1 fruit fly cellular context compared by ENCODE assay signal in genomic region chr2L:20075234-20075803, dm6.
TF ChIP-seq lines count a peak whose summit lies in the region.

pr (minus strand) TSS chr2L:20075458.
neb (plus strand) TSS chr2L:20075757.

TF ChIP-seq in whole organism, embryonic, 481 proteins besides CTCF, POLR2A, EP300 and RAD21 (continued from another document and continues in another):
- TF ChIP-seq CG6689 (GFP tag; IDR thresholded peaks at IDR 0.05; lab: Robert Waterston, UW) (0 out of 2 replicates have a peak, but pooled peaks have one; percentile 20), Xrp1 (GFP tag; IDR thresholded peaks at IDR 0.05; lab: Robert Waterston, UW) (no peak), tin (GFP tag; optimal IDR thresholded peaks at IDR 0.05; lab: Kevin White, UChicago) (peak; percentile 52), tna (GFP tag; IDR thresholded peaks at IDR 0.05; lab: Robert Waterston, UW; ENCODE audit: partially characterized antibody) (no peak), Ptx1 (GFP tag; IDR thresholded peaks at IDR 0.05; lab: Robert Waterston, UW) (peak; percentile 70), crp (GFP tag; optimal IDR thresholded peaks at IDR 0.05; lab: Kevin White, UChicago) (peak; percentile 52 to 86), CG8924 (tag; optimal IDR thresholded peaks at IDR 0.05; lab: Kevin White, UChicago) (peak; percentile 59), nerfin-2 (GFP tag; IDR thresholded peaks at IDR 0.05; lab: Robert Waterston, UW; ENCODE audit: partially characterized antibody) (peak; percentile 62), Dip3 (GFP tag; optimal IDR thresholded peaks at IDR 0.05; lab: Kevin White, UChicago) (peak; percentile 24), MESR4 (GFP tag; optimal IDR thresholded peaks at IDR 0.05; lab: Kevin White, UChicago) (peak; percentile 49), CG14014 (GFP tag; IDR thresholded peaks at IDR 0.05; lab: Robert Waterston, UW) (peak; percentile 77), CG12391 (tag; optimal IDR thresholded peaks at IDR 0.05; lab: Kevin White, UChicago) (peak; percentile 78), Mad (GFP tag; optimal IDR thresholded peaks at IDR 0.05; lab: Kevin White, UChicago) (peak; percentile 62), E2f2 (GFP tag; IDR thresholded peaks at IDR 0.05; lab: Robert Waterston, UW) (peak; percentile 94), zf30C (GFP tag; optimal IDR thresholded peaks at IDR 0.05; lab: Kevin White, UChicago) (no peak), CG9215 (GFP tag; IDR thresholded peaks at IDR 0.05; lab: Robert Waterston, UW) (no peak), bigmax (GFP tag; optimal IDR thresholded peaks at IDR 0.05; lab: Kevin White, UChicago) (no peak), nau (GFP tag; optimal IDR thresholded peaks at IDR 0.05; lab: Kevin White, UChicago) (no peak), slou (GFP tag; optimal IDR thresholded peaks at IDR 0.05; lab: Kevin White, UChicago) (peak; percentile 36), Atf6 (GFP tag; IDR thresholded peaks at IDR 0.05; lab: Robert Waterston, UW) (peak; percentile 68), lbe (GFP tag; optimal IDR thresholded peaks at IDR 0.05; lab: Kevin White, UChicago) (peak; percentile 52), CG34376 (GFP tag; optimal IDR thresholded peaks at IDR 0.05; lab: Kevin White, UChicago) (no peak), en (GFP tag; optimal IDR thresholded peaks at IDR 0.05; lab: Kevin White, UChicago) (no peak), Bdp1 (GFP tag; optimal IDR thresholded peaks at IDR 0.05; lab: Kevin White, UChicago) (peak; percentile 31), zfh2 (GFP tag; optimal IDR thresholded peaks at IDR 0.05; lab: Kevin White, UChicago) (peak; percentile 18), gcm (GFP tag; optimal IDR thresholded peaks at IDR 0.05; lab: Kevin White, UChicago) (peak; percentile 36), Hsf (GFP tag; optimal IDR thresholded peaks at IDR 0.05; lab: Kevin White, UChicago) (peak; percentile 25), lilli (GFP tag; optimal IDR thresholded peaks at IDR 0.05; lab: Kevin White, UChicago) (peak; percentile 69), shn (GFP tag; optimal IDR thresholded peaks at IDR 0.05; lab: Kevin White, UChicago) (no peak), CG5953 (GFP tag; IDR thresholded peaks at IDR 0.05; lab: Robert Waterston, UW) (peak; percentile 58; the same call in 1 of the 2 replicates), CG18476 (GFP tag; optimal IDR thresholded peaks at IDR 0.05; lab: Kevin White, UChicago) (peak; percentile 55), CG9727 (GFP tag; optimal IDR thresholded peaks at IDR 0.05; lab: Kevin White, UChicago) (peak; percentile 68), Eip74EF (GFP tag; optimal IDR thresholded peaks at IDR 0.05; lab: Kevin White, UChicago) (peak in 1 of 2 experiments; percentile 37), Vsx1 (GFP tag; optimal IDR thresholded peaks at IDR 0.05; lab: Kevin White, UChicago) (peak; percentile 70), rib (GFP tag; IDR thresholded peaks at IDR 0.05; lab: Robert Waterston, UW) (peak; percentile 17; the same call in 1 of the 2 replicates), CG12942 (GFP tag; optimal IDR thresholded peaks at IDR 0.05; lab: Kevin White, UChicago) (peak; percentile 51), CG30020 (tag; optimal IDR thresholded peaks at IDR 0.05; lab: Kevin White, UChicago) (peak; percentile 45), Doc2 (GFP tag; IDR thresholded peaks at IDR 0.05; lab: Robert Waterston, UW) (no peak), ftz-f1 (GFP tag; optimal IDR thresholded peaks at IDR 0.05; lab: Kevin White, UChicago) (no peak), CG34224 (GFP tag; IDR thresholded peaks at IDR 0.05; lab: Robert Waterston, UW; ENCODE audit: partially characterized antibody) (peak; percentile 62; the same call in 1 of the 3 replicates), CG10274 (GFP tag; optimal IDR thresholded peaks at IDR 0.05; lab: Kevin White, UChicago) (no peak), Sry-β (GFP tag; optimal IDR thresholded peaks at IDR 0.05; lab: Kevin White, UChicago) (peak; percentile 87), usp (GFP tag; optimal IDR thresholded peaks at IDR 0.05; lab: Kevin White, UChicago) (no peak), Sin3A (optimal IDR thresholded peaks at IDR 0.05; lab: Kevin White, UChicago) (peak; percentile 89), CG14441 (GFP tag; IDR thresholded peaks at IDR 0.05; lab: Robert Waterston, UW) (no peak), Adf1 (GFP tag; IDR thresholded peaks at IDR 0.05; lab: Robert Waterston, UW) (peak; percentile 46; the same call in 1 of the 2 replicates), pho (GFP tag; optimal IDR thresholded peaks at IDR 0.05; lab: Kevin White, UChicago) (peak; percentile 23), CG14050 (GFP tag; IDR thresholded peaks at IDR 0.05; lab: Robert Waterston, UW) (peak; percentile 63; the same call in 2 of the 3 replicates), Hr39 (optimal IDR thresholded peaks at IDR 0.05; lab: Kevin White, UChicago) (no peak), sob (GFP tag; IDR thresholded peaks at IDR 0.05; lab: Robert Waterston, UW) (peak; percentile 77), fd96Cb (tag; optimal IDR thresholded peaks at IDR 0.05; lab: Kevin White, UChicago) (no peak), Rfx (GFP tag; IDR thresholded peaks at IDR 0.05; lab: Robert Waterston, UW) (peak; percentile 84), ro (GFP tag; IDR thresholded peaks at IDR 0.05; lab: Robert Waterston, UW) (no peak), ERR (GFP tag; optimal IDR thresholded peaks at IDR 0.05; lab: Kevin White, UChicago) (peak; percentile 45), CG10979 (tag; optimal IDR thresholded peaks at IDR 0.05; lab: Kevin White, UChicago) (peak; percentile 3), CG11456 (GFP tag; IDR thresholded peaks at IDR 0.05; lab: Robert Waterston, UW) (0 out of 3 replicates have a peak, but pooled peaks have one; percentile 58), tll (GFP tag; optimal IDR thresholded peaks at IDR 0.05; lab: Kevin White, UChicago) (peak in 1 of 2 experiments; percentile 34), CG10267 (tag; optimal IDR thresholded peaks at IDR 0.05; lab: Kevin White, UChicago) (peak; percentile 60), CG4854 (GFP tag; optimal IDR thresholded peaks at IDR 0.05; lab: Kevin White, UChicago) (peak; percentile 57), CG2116 (GFP tag; optimal IDR thresholded peaks at IDR 0.05; lab: Kevin White, UChicago) (peak; percentile 99), ato (GFP tag; IDR thresholded peaks at IDR 0.05; lab: Robert Waterston, UW; ENCODE audit: partially characterized antibody) (peak; percentile 13; the same call in 1 of the 2 replicates), caup (GFP tag; optimal IDR thresholded peaks at IDR 0.05; lab: Kevin White, UChicago; ENCODE audit: severe bottlenecking) (peak; percentile 41), Hr51 (GFP tag; optimal IDR thresholded peaks at IDR 0.05; lab: Kevin White, UChicago) (peak; percentile 20 to 66), slbo (GFP tag; IDR thresholded peaks at IDR 0.05; lab: Robert Waterston, UW) (peak; percentile 74), exex (tag; optimal IDR thresholded peaks at IDR 0.05; lab: Kevin White, UChicago) (peak; percentile 25), Oaz (GFP tag; IDR thresholded peaks at IDR 0.05; lab: Robert Waterston, UW) (peak; percentile 33; the same call in 1 of the 2 replicates), CG10565 (GFP tag; optimal IDR thresholded peaks at IDR 0.05; lab: Kevin White, UChicago) (no peak), inv (GFP tag; IDR thresholded peaks at IDR 0.05; lab: Robert Waterston, UW; ENCODE audit: partially characterized antibody) (peak; percentile 35; the same call in 1 of the 2 replicates), CG7271 (tag; optimal IDR thresholded peaks at IDR 0.05; lab: Kevin White, UChicago) (no peak), CG4820 (GFP tag; optimal IDR thresholded peaks at IDR 0.05; lab: Kevin White, UChicago) (peak; percentile 56), CG2120 (GFP tag; optimal IDR thresholded peaks at IDR 0.05; lab: Kevin White, UChicago) (peak; percentile 74), peb (GFP tag; IDR thresholded peaks at IDR 0.05; lab: Robert Waterston, UW) (no peak), CG16815 (GFP tag; optimal IDR thresholded peaks at IDR 0.05; lab: Kevin White, UChicago) (no peak), so (GFP tag; IDR thresholded peaks at IDR 0.05; lab: Robert Waterston, UW) (peak; percentile 48; the same call in 1 of the 3 replicates), Neu2 (GFP tag; optimal IDR thresholded peaks at IDR 0.05; lab: Kevin White, UChicago; ENCODE audit: borderline replicate concordance) (no peak), pita (GFP tag; optimal IDR thresholded peaks at IDR 0.05; lab: Kevin White, UChicago) (no peak), CG3163 (GFP tag; optimal IDR thresholded peaks at IDR 0.05; lab: Kevin White, UChicago) (no peak), CG12219 (GFP tag; optimal IDR thresholded peaks at IDR 0.05; lab: Kevin White, UChicago) (no peak), CG32532 (GFP tag; IDR thresholded peaks at IDR 0.05; lab: Robert Waterston, UW) (peak; percentile 45; the same call in 1 of the 2 replicates), oc (tag; optimal IDR thresholded peaks at IDR 0.05; lab: Kevin White, UChicago) (no peak), zen2 (GFP tag; IDR thresholded peaks at IDR 0.05; lab: Robert Waterston, UW; ENCODE audit: partially characterized antibody) (0 out of 3 replicates have a peak, but pooled peaks have one; percentile 38), CG10431 (GFP tag; optimal IDR thresholded peaks at IDR 0.05; lab: Kevin White, UChicago) (no peak), Kr (GFP tag; optimal IDR thresholded peaks at IDR 0.05; lab: Kevin White, UChicago) (no peak), Med (GFP tag; lab: Kevin White, UChicago) (peak; percentile 89), unpg (GFP tag; optimal IDR thresholded peaks at IDR 0.05; lab: Kevin White, UChicago) (peak; percentile 66), CG1603 (tag; optimal IDR thresholded peaks at IDR 0.05; lab: Kevin White, UChicago) (peak; percentile 76), Xbp1 (GFP tag; optimal IDR thresholded peaks at IDR 0.05; lab: Kevin White, UChicago) (peak; percentile 57), Ssrp (tag; optimal IDR thresholded peaks at IDR 0.05; lab: Kevin White, UChicago) (peak; percentile 37), run (tag; optimal IDR thresholded peaks at IDR 0.05; lab: Kevin White, UChicago) (no peak), wek (GFP tag; optimal IDR thresholded peaks at IDR 0.05; lab: Kevin White, UChicago) (no peak), sens (GFP tag; lab: Kevin White, UChicago) (peak; percentile 94), CG17361 (GFP tag; IDR thresholded peaks at IDR 0.05; lab: Robert Waterston, UW) (0 out of 3 replicates have a peak, but pooled peaks have one; percentile 36), klu (GFP tag; IDR thresholded peaks at IDR 0.05; lab: Robert Waterston, UW) (peak; percentile 41; the same call in 1 of the 2 replicates), sd (tag; optimal IDR thresholded peaks at IDR 0.05; lab: Kevin White, UChicago) (no peak), gsb (GFP tag; IDR thresholded peaks at IDR 0.05; lab: Robert Waterston, UW) (no peak), CG15514 (GFP tag; optimal IDR thresholded peaks at IDR 0.05; lab: Kevin White, UChicago) (peak; percentile 98), hbn (GFP tag; IDR thresholded peaks at IDR 0.05; lab: Robert Waterston, UW; ENCODE audit: partially characterized antibody) (no peak), CG10321 (GFP tag; IDR thresholded peaks at IDR 0.05; lab: Robert Waterston, UW) (peak; percentile 9; the same call in 1 of the 2 replicates), CG18764 (GFP tag; optimal IDR thresholded peaks at IDR 0.05; lab: Kevin White, UChicago) (no peak), dm (GFP tag; optimal IDR thresholded peaks at IDR 0.05; lab: Kevin White, UChicago) (no peak), Asciz (GFP tag; optimal IDR thresholded peaks at IDR 0.05; lab: Kevin White, UChicago) (no peak), twi (tag; optimal IDR thresholded peaks at IDR 0.05; lab: Kevin White, UChicago) (peak; percentile 39), CG1647 (GFP tag; optimal IDR thresholded peaks at IDR 0.05; lab: Kevin White, UChicago) (peak; percentile 18), wdn (GFP tag; IDR thresholded peaks at IDR 0.05; lab: Robert Waterston, UW) (peak; percentile 77; the same call in 1 of the 2 replicates), gt (GFP tag; IDR thresholded peaks at IDR 0.05; lab: Robert Waterston, UW) (no peak), CG17568 (GFP tag; optimal IDR thresholded peaks at IDR 0.05; lab: Kevin White, UChicago) (no peak), CG10209 (GFP tag; optimal IDR thresholded peaks at IDR 0.05; lab: Kevin White, UChicago) (peak; percentile 46), tgo (GFP tag; IDR thresholded peaks at IDR 0.05; lab: Robert Waterston, UW) (peak; percentile 56), trh (GFP tag; optimal IDR thresholded peaks at IDR 0.05; lab: Kevin White, UChicago) (peak; percentile 27), CG14710 (tag; optimal IDR thresholded peaks at IDR 0.05; lab: Kevin White, UChicago) (peak; percentile 69), Drgx (GFP tag; IDR thresholded peaks at IDR 0.05; lab: Robert Waterston, UW) (no peak), HmgZ (tag; optimal IDR thresholded peaks at IDR 0.05; lab: Kevin White, UChicago) (peak; percentile 49), CG15011 (GFP tag; optimal IDR thresholded peaks at IDR 0.05; lab: Kevin White, UChicago) (no peak), CG2678 (tag; optimal IDR thresholded peaks at IDR 0.05; lab: Kevin White, UChicago) (peak; percentile 20), CG2712 (tag; optimal IDR thresholded peaks at IDR 0.05; lab: Kevin White, UChicago) (peak; percentile 55), CG13424 (tag; optimal IDR thresholded peaks at IDR 0.05; lab: Kevin White, UChicago) (peak; percentile 74), CG7372 (GFP tag; IDR thresholded peaks at IDR 0.05; lab: Robert Waterston, UW) (0 out of 2 replicates have a peak, but pooled peaks have one; percentile 11), dmrt11E (tag; optimal IDR thresholded peaks at IDR 0.05; lab: Kevin White, UChicago) (peak; percentile 67), CG6791 (GFP tag; IDR thresholded peaks at IDR 0.05; lab: Robert Waterston, UW; ENCODE audit: partially characterized antibody) (no peak), Spps (tag; optimal IDR thresholded peaks at IDR 0.05; lab: Kevin White, UChicago) (no peak), Aef1 (GFP tag; IDR thresholded peaks at IDR 0.05; lab: Robert Waterston, UW) (peak; percentile 73), sqz (GFP tag; optimal IDR thresholded peaks at IDR 0.05; lab: Kevin White, UChicago) (peak; percentile 51), al (GFP tag; IDR thresholded peaks at IDR 0.05; lab: Robert Waterston, UW) (peak; percentile 55), cg (GFP tag; optimal IDR thresholded peaks at IDR 0.05; lab: Kevin White, UChicago) (no peak), CG2202 (tag; optimal IDR thresholded peaks at IDR 0.05; lab: Kevin White, UChicago) (no peak), ase (GFP tag; IDR thresholded peaks at IDR 0.05; lab: Robert Waterston, UW) (0 out of 3 replicates have a peak, but pooled peaks have one; percentile 25), Bteb2 (GFP tag; optimal IDR thresholded peaks at IDR 0.05; lab: Kevin White, UChicago) (peak; percentile 33), Side (GFP tag; optimal IDR thresholded peaks at IDR 0.05; lab: Kevin White, UChicago) (no peak), CG33213 (GFP tag; optimal IDR thresholded peaks at IDR 0.05; lab: Kevin White, UChicago) (peak; percentile 49)
